Fruit fly (Drosophila melanogaster) whole organism, embryonic: ENCODE measurements around the gene UQCR-6.4L.

ENCODE experiments used
- B-H1 ChIP-seq: fragments of 200-800 bp; sonication (Bioruptor generic); IDR thresholded peaks from 3 replicates; pipeline ENCODE4 v1.3.6; 2022; ENCODE audit warnings: missing biosample characterization, missing genetic modification characterization
- CG12155 ChIP-seq: fragments of 200-800 bp; sonication (Bioruptor generic); optimal IDR thresholded peaks from 3 replicates; lab custom pipeline; 2016; ENCODE audit warnings: missing biosample characterization, missing genetic modification characterization
- CG12391 ChIP-seq: fragments of 200-800 bp; sonication (Bioruptor generic); optimal IDR thresholded peaks from 3 replicates; lab custom pipeline; 2018; ENCODE audit warnings: missing biosample characterization, mild to moderate bottlenecking, missing genetic modification characterization, moderate library complexity
- CG12659 ChIP-seq: fragments of 200-800 bp; sonication (Bioruptor generic); optimal IDR thresholded peaks from 3 replicates; lab custom pipeline; 2017; ENCODE audit warnings: mild to moderate bottlenecking, missing biosample characterization, missing genetic modification reagents, missing genetic modification characterization
- CG14710 ChIP-seq: fragments of 200-800 bp; sonication (Bioruptor generic); optimal IDR thresholded peaks from 3 replicates; lab custom pipeline; 2019; ENCODE audit warnings: missing biosample characterization, mild to moderate bottlenecking, missing genetic modification characterization, moderate library complexity
- CG1602 ChIP-seq: fragments of 200-800 bp; sonication (Bioruptor generic); optimal IDR thresholded peaks from 3 replicates; lab custom pipeline; 2016; ENCODE audit warnings: missing biosample characterization, missing genetic modification characterization
- CG16813 ChIP-seq: fragments of 200-800 bp; sonication (Bioruptor generic); IDR thresholded peaks from 3 replicates; pipeline ENCODE4 v1.3.6; 2022; ENCODE audit warnings: missing biosample characterization, missing genetic modification characterization; ENCODE audit not compliant: partially characterized antibody
- CG2116 ChIP-seq: fragments of 200-800 bp; sonication (Bioruptor generic); optimal IDR thresholded peaks from 3 replicates; lab custom pipeline; 2018; ENCODE audit warnings: missing biosample characterization, mild to moderate bottlenecking, missing genetic modification characterization
- CG2889 ChIP-seq: fragments of 200-800 bp; sonication (Bioruptor generic); IDR thresholded peaks from 3 replicates; pipeline ENCODE4 v1.3.6; 2022; ENCODE audit warnings: missing biosample characterization, missing genetic modification characterization
- CG33557 ChIP-seq: fragments of 200-800 bp; sonication (Bioruptor generic); optimal IDR thresholded peaks from 2 replicates; lab custom pipeline; 2019; ENCODE audit warnings: missing biosample characterization, mild to moderate bottlenecking, missing genetic modification characterization, moderate library complexity
- CG3838 ChIP-seq: fragments of 200-800 bp; sonication (Bioruptor generic); optimal IDR thresholded peaks from 3 replicates; lab custom pipeline; 2016; ENCODE audit warnings: missing biosample characterization, missing genetic modification characterization
- CG4617 ChIP-seq: fragments of 200-800 bp; sonication (Bioruptor generic); optimal IDR thresholded peaks from 3 replicates; lab custom pipeline; 2016; ENCODE audit warnings: missing biosample characterization, missing genetic modification characterization, borderline replicate concordance
- CG7372 ChIP-seq: fragments of 200-800 bp; sonication (Bioruptor generic); IDR thresholded peaks from 2 replicates; pipeline ENCODE4 v1.3.6; 2022; ENCODE audit warnings: missing biosample characterization, missing genetic modification characterization
- CG7556 ChIP-seq: fragments of 200-800 bp; sonication (Bioruptor generic); optimal IDR thresholded peaks from 2 replicates; lab custom pipeline; 2017; ENCODE audit warnings: missing biosample characterization, mild to moderate bottlenecking, missing genetic modification characterization
- CG8388 ChIP-seq: fragments of 200-800 bp; sonication (Bioruptor generic); optimal IDR thresholded peaks from 2 replicates; lab custom pipeline; 2019; ENCODE audit warnings: missing biosample characterization, mild to moderate bottlenecking, missing genetic modification characterization, moderate library complexity
- E2f2 ChIP-seq: fragments of 200-800 bp; sonication (Bioruptor generic); IDR thresholded peaks from 2 replicates; pipeline ENCODE4 v1.3.6; 2022; ENCODE audit warnings: missing biosample characterization, missing genetic modification characterization
- Elba2 ChIP-seq: fragments of 200-800 bp; sonication (Bioruptor generic); optimal IDR thresholded peaks from 3 replicates; lab custom pipeline; 2016; ENCODE audit warnings: missing biosample characterization, missing genetic modification characterization
- HLH4C ChIP-seq: fragments of 200-800 bp; sonication (Bioruptor generic); IDR thresholded peaks from 3 replicates; pipeline ENCODE4 v1.3.6; 2022; ENCODE audit warnings: missing biosample characterization, missing genetic modification characterization; ENCODE audit not compliant: partially characterized antibody
- HmgZ ChIP-seq: fragments of 200-800 bp; sonication (Bioruptor generic); optimal IDR thresholded peaks from 2 replicates; lab custom pipeline; 2018; ENCODE audit warnings: missing biosample characterization, mild to moderate bottlenecking, missing genetic modification characterization
- Hr39 ChIP-seq: fragments of >200 bp; optimal IDR thresholded peaks from 2 replicates; lab custom pipeline; 2017
- Hr51 ChIP-seq, 2 experiments: fragments of 200-800 bp; sonication (Bioruptor generic); optimal IDR thresholded peaks; 2 replicates in 1 of 2; 3 replicates in 1 of 2; lab custom pipeline; 2016 to 2018; ENCODE audit warnings: missing biosample characterization in 2 of 2, missing genetic modification characterization in 2 of 2, mild to moderate bottlenecking in 1 of 2, moderate library complexity in 1 of 2
- MBD-R2 ChIP-seq: fragments of 200-800 bp; sonication (Bioruptor generic); IDR thresholded peaks from 2 replicates; pipeline ENCODE4 v1.3.6; 2022; ENCODE audit warnings: missing biosample characterization, missing genetic modification characterization
- Mrtf ChIP-seq: fragments of 200-800 bp; sonication (Bioruptor generic); IDR thresholded peaks from 3 replicates; pipeline ENCODE4 v1.3.6; 2022; ENCODE audit warnings: missing biosample characterization, missing genetic modification characterization
- Xbp1 ChIP-seq: fragments of 200-800 bp; sonication (Bioruptor generic); optimal IDR thresholded peaks from 3 replicates; lab custom pipeline; 2016; ENCODE audit warnings: missing biosample characterization, mild to moderate bottlenecking, missing genetic modification characterization
- ab ChIP-seq: fragments of 200-800 bp; sonication (Bioruptor generic); optimal IDR thresholded peaks from 2 replicates; lab custom pipeline; 2016; ENCODE audit warnings: missing biosample characterization, missing genetic modification characterization
- ap ChIP-seq: fragments of 200-800 bp; sonication (Bioruptor generic); IDR thresholded peaks from 2 replicates; pipeline ENCODE4 v1.3.6; 2022; ENCODE audit warnings: missing biosample characterization, missing genetic modification characterization
- bab2 ChIP-seq: fragments of 200-800 bp; sonication (Bioruptor generic); optimal IDR thresholded peaks from 2 replicates; lab custom pipeline; 2016; ENCODE audit warnings: missing biosample characterization, missing genetic modification characterization
- disco-r ChIP-seq: fragments of 200-800 bp; sonication (Bioruptor generic); optimal IDR thresholded peaks from 2 replicates; lab custom pipeline; 2016; ENCODE audit warnings: missing biosample characterization, missing genetic modification characterization
- dm ChIP-seq: fragments of 200-800 bp; sonication (Bioruptor generic); optimal IDR thresholded peaks from 3 replicates; lab custom pipeline; 2016; ENCODE audit warnings: missing biosample characterization, missing genetic modification characterization
- dpn ChIP-seq, 2 experiments: fragments of 200-800 bp; sonication (Bioruptor generic); optimal IDR thresholded peaks; 3 replicates each; lab custom pipeline; 2016; ENCODE audit warnings: missing biosample characterization in 2 of 2, missing genetic modification characterization in 2 of 2
- ems ChIP-seq: fragments of 200-800 bp; sonication (Bioruptor generic); optimal IDR thresholded peaks from 3 replicates; lab custom pipeline; 2016; ENCODE audit warnings: missing biosample characterization, missing genetic modification characterization
- fd64A ChIP-seq: fragments of 200-800 bp; sonication (Bioruptor generic); optimal IDR thresholded peaks from 3 replicates; lab custom pipeline; 2018; ENCODE audit warnings: missing biosample characterization, mild to moderate bottlenecking, missing genetic modification characterization
- gcm2 ChIP-seq: fragments of 200-800 bp; sonication (Bioruptor generic); optimal IDR thresholded peaks from 2 replicates; lab custom pipeline; 2016; ENCODE audit warnings: missing biosample characterization, missing genetic modification characterization
- gem ChIP-seq: fragments of 200-800 bp; sonication (Bioruptor generic); optimal IDR thresholded peaks from 2 replicates; lab custom pipeline; 2019; ENCODE audit warnings: missing biosample characterization, mild to moderate bottlenecking, missing genetic modification characterization, moderate library complexity
- hbn ChIP-seq: fragments of 200-800 bp; sonication (Bioruptor generic); IDR thresholded peaks from 2 replicates; pipeline ENCODE4 v1.3.6; 2022; ENCODE audit warnings: missing biosample characterization, missing genetic modification characterization; ENCODE audit not compliant: partially characterized antibody
- inv ChIP-seq: fragments of 200-800 bp; sonication (Bioruptor generic); IDR thresholded peaks from 2 replicates; pipeline ENCODE4 v1.3.6; 2022; ENCODE audit warnings: missing biosample characterization, missing genetic modification characterization; ENCODE audit not compliant: partially characterized antibody
- jumu ChIP-seq: fragments of 200-800 bp; sonication (Bioruptor generic); optimal IDR thresholded peaks from 3 replicates; lab custom pipeline; 2016; ENCODE audit warnings: missing biosample characterization, missing genetic modification characterization
- kay ChIP-seq: fragments of 200-800 bp; sonication (Bioruptor generic); optimal IDR thresholded peaks from 2 replicates; lab custom pipeline; 2016; ENCODE audit warnings: missing biosample characterization, missing genetic modification characterization
- lola ChIP-seq, 3 experiments: fragments of >200 bp in 2 of 3; fragments of 200-800 bp in 1 of 3; sonication (Bioruptor generic) in 1 of 3; optimal IDR thresholded peaks; 2 replicates each; lab custom pipeline; 2017 to 2019; ENCODE audit warnings: missing biosample characterization in 3 of 3, missing genetic modification characterization in 3 of 3, mild to moderate bottlenecking in 1 of 3, moderate library complexity in 1 of 3
- nau ChIP-seq: fragments of 200-800 bp; sonication (Bioruptor generic); optimal IDR thresholded peaks from 3 replicates; lab custom pipeline; 2017; ENCODE audit warnings: missing biosample characterization, mild to moderate bottlenecking, missing genetic modification characterization, missing genetic modification reagents
- nmo ChIP-seq: fragments of 200-800 bp; sonication (Bioruptor generic); optimal IDR thresholded peaks from 2 replicates; lab custom pipeline; 2018; ENCODE audit warnings: missing biosample characterization, mild to moderate bottlenecking, missing genetic modification characterization, moderate library complexity
- odd ChIP-seq: fragments of 200-800 bp; sonication (Bioruptor generic); optimal IDR thresholded peaks from 2 replicates; lab custom pipeline; 2017; ENCODE audit warnings: missing biosample characterization, mild to moderate bottlenecking, missing genetic modification characterization
- pb ChIP-seq: fragments of 200-800 bp; sonication (Bioruptor generic); optimal IDR thresholded peaks from 3 replicates; lab custom pipeline; 2016; ENCODE audit warnings: missing biosample characterization, missing genetic modification characterization
- pzg ChIP-seq: fragments of 200-800 bp; sonication (Bioruptor generic); optimal IDR thresholded peaks from 3 replicates; lab custom pipeline; 2018; ENCODE audit warnings: missing biosample characterization, mild to moderate bottlenecking, missing genetic modification characterization, moderate library complexity
- run ChIP-seq: fragments of 200-800 bp; sonication (Bioruptor generic); optimal IDR thresholded peaks from 3 replicates; lab custom pipeline; 2018; ENCODE audit warnings: missing biosample characterization, mild to moderate bottlenecking, missing genetic modification characterization
- sisA ChIP-seq: fragments of 200-800 bp; sonication (Bioruptor generic); IDR thresholded peaks from 2 replicates; pipeline ENCODE4 v1.3.6; 2022; ENCODE audit warnings: missing biosample characterization, missing genetic modification characterization
- stc ChIP-seq: fragments of 200-800 bp; sonication (Bioruptor generic); IDR thresholded peaks from 2 replicates; pipeline ENCODE4 v1.3.6; 2022; ENCODE audit warnings: missing biosample characterization, missing genetic modification characterization
- tin ChIP-seq: fragments of 200-800 bp; sonication (Bioruptor generic); optimal IDR thresholded peaks from 3 replicates; lab custom pipeline; 2016; ENCODE audit warnings: missing biosample characterization, missing genetic modification characterization
- tll ChIP-seq, 2 experiments: fragments of 200-800 bp in 1 of 2; fragments of >200 bp in 1 of 2; sonication (Bioruptor generic) in 1 of 2; optimal IDR thresholded peaks; 2 replicates each; lab custom pipeline; 2017 to 2019; ENCODE audit warnings: missing biosample characterization in 2 of 2, missing genetic modification characterization in 2 of 2, mild to moderate bottlenecking in 1 of 2, moderate library complexity in 1 of 2
- vnd ChIP-seq: fragments of 200-800 bp; sonication (Bioruptor generic); IDR thresholded peaks from 3 replicates; pipeline ENCODE4 v1.3.6; 2022; ENCODE audit warnings: missing biosample characterization, missing genetic modification characterization; ENCODE audit not compliant: partially characterized antibody

UQCR-6.4L gene

DNA sequence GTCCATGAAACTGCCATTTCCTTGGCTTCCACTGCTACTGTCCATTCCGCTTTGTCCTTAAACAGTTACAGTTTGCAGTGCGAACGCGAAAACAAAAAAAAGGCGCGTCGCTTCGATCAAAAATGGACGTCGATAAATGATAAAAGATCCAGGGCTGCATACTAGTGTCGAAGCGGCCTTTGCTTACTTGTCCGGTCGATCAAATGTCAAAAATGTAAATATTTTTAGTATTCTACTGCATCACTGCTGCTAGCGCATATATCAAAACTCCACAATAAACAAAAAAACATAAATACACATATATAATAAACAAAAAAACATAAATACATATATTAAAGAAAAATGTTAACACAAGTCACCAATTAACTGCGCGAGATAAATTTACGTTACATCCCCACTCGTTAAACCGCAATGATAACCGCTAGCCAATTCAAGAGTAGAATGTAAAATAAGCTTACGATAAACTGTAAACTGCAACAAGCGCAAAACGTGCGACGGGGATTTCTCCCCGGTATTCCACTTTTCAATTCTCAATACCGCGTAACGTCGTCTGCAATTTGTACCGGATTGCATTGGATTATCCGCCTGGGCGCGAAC lies 28.5 kb downstream of the UQCR-6.4L start, which contains the start of the genes spd-2 and Apl (continued):
- TF ChIP-seq Xbp1 = no peak
- no peak for TF ChIP-seq jumu (GFP tag; lab: Kevin White, UChicago)
- no peak for TF ChIP-seq CG2889 (GFP tag; lab: Robert Waterston, UW)
- no peak for TF ChIP-seq run (tag; lab: Kevin White, UChicago)
- TF ChIP-seq disco-r (GFP tag; lab: Kevin White, UChicago) = no peak
- no peak for TF ChIP-seq ems
- TF ChIP-seq CG12659 (GFP tag; lab: Kevin White, UChicago) = peak; percentile 45
- TF ChIP-seq lola (GFP tag; optimal IDR thresholded peaks at IDR 0.05; lab: Kevin White, UChicago) = no peak
- no peak for TF ChIP-seq ap (GFP tag; lab: Robert Waterston, UW)
- TF ChIP-seq CG12155 (GFP tag; lab: Kevin White, UChicago) = peak; percentile 11
- no peak for TF ChIP-seq fd64A (GFP tag; lab: Kevin White, UChicago)
- TF ChIP-seq CG4617 (GFP tag; lab: Kevin White, UChicago) = peak; percentile 4
- no peak for TF ChIP-seq sisA (GFP tag; lab: Robert Waterston, UW)
- TF ChIP-seq inv (GFP tag; lab: Robert Waterston, UW) = peak; percentile 19; the same call in 1 of the 2 replicates
- TF ChIP-seq Hr51 (GFP tag; optimal IDR thresholded peaks at IDR 0.05; lab: Kevin White, UChicago) = no peak
- no peak for TF ChIP-seq odd (GFP tag; lab: Kevin White, UChicago)
- TF ChIP-seq CG8388 (GFP tag; lab: Kevin White, UChicago) = no peak
- TF ChIP-seq gem = no peak
- no peak for TF ChIP-seq dm (GFP tag; lab: Kevin White, UChicago)
- peak; percentile 55 for TF ChIP-seq CG2116 (GFP tag; lab: Kevin White, UChicago)
- TF ChIP-seq Hr39 = no peak
- no peak for TF ChIP-seq nau (GFP tag; lab: Kevin White, UChicago)
- TF ChIP-seq CG7556 (GFP tag; lab: Kevin White, UChicago) = no peak
- no peak for TF ChIP-seq tll (GFP tag; optimal IDR thresholded peaks at IDR 0.05; lab: Kevin White, UChicago)
- TF ChIP-seq CG12391 = no peak
- no peak for TF ChIP-seq CG3838 (GFP tag; lab: Kevin White, UChicago)
- no peak for TF ChIP-seq Elba2
- no peak for TF ChIP-seq kay (GFP tag; lab: Kevin White, UChicago)
- peak; percentile 29 for TF ChIP-seq HmgZ
- peak; percentile 65; the same call in 1 of the 2 replicates for TF ChIP-seq MBD-R2 (GFP tag; lab: Robert Waterston, UW)
- TF ChIP-seq pb (GFP tag; lab: Kevin White, UChicago) = no peak
- no peak for TF ChIP-seq Mrtf (GFP tag; lab: Robert Waterston, UW)
- no peak for TF ChIP-seq hbn (GFP tag; lab: Robert Waterston, UW)
- TF ChIP-seq E2f2 (GFP tag; lab: Robert Waterston, UW) = peak; percentile 75
- no peak for TF ChIP-seq CG1602 (GFP tag; lab: Kevin White, UChicago)
- peak; percentile 79 for TF ChIP-seq HLH4C (GFP tag; lab: Robert Waterston, UW)
- TF ChIP-seq CG16813 (GFP tag; lab: Robert Waterston, UW) = peak; percentile 61
- no peak for TF ChIP-seq bab2 (GFP tag; lab: Kevin White, UChicago)
- no peak for TF ChIP-seq B-H1
- TF ChIP-seq CG14710 = peak; percentile 36
- TF ChIP-seq gcm2 (GFP tag; lab: Kevin White, UChicago) = no peak
- TF ChIP-seq stc (GFP tag; lab: Robert Waterston, UW) = no peak
- TF ChIP-seq dpn (GFP tag; optimal IDR thresholded peaks at IDR 0.05; lab: Kevin White, UChicago) = no peak
- no peak for TF ChIP-seq CG33557 (GFP tag; lab: Kevin White, UChicago)
- TF ChIP-seq ab = no peak
- TF ChIP-seq vnd (GFP tag; lab: Robert Waterston, UW) = peak; percentile 54; the same call in 1 of the 3 replicates
- TF ChIP-seq pzg = peak; percentile 19
- TF ChIP-seq CG7372 (GFP tag; lab: Robert Waterston, UW) = no peak
- TF ChIP-seq tin (GFP tag; lab: Kevin White, UChicago) = no peak
- TF ChIP-seq nmo (GFP tag; lab: Kevin White, UChicago) = peak; percentile 27
